Worm (Caenorhabditis elegans) whole organism, L4 larva: Measurements from ENCODE around the gene tut-1.

ENCODE experiments used
- Y48G9A.11 ChIP-seq: fragments of 200-800 bp; sonication (Bioruptor generic); IDR thresholded peaks from 2 replicates; pipeline ENCODE4 v1.3.6; 2022; ENCODE audit warnings: missing genetic modification reagents, missing genetic modification characterization, missing compliant biosample characterization
- pqm-1 ChIP-seq: sonication (generic microtip); optimal IDR thresholded peaks from 2 replicates; lab custom pipeline; 2017; ENCODE audit warnings: missing biosample characterization, missing genetic modification characterization
- unc-39 ChIP-seq: sonication (generic microtip); optimal IDR thresholded peaks from 2 replicates; lab custom pipeline; 2017; ENCODE audit warnings: missing biosample characterization, missing genetic modification characterization

ce11 chrIV:77421-77820, 44.1 kb downstream of the tut-1 start:
- TF ChIP-seq Y48G9A.11 (GFP tag; lab: Robert Waterston, UW) = no peak
- TF ChIP-seq pqm-1 = no peak
- TF ChIP-seq unc-39 (tag; lab: Kevin White, UChicago) = no peak
